Worm (Caenorhabditis elegans): ENCODE measurements around the gene klp-18.

The klp-18 gene

DNA sequence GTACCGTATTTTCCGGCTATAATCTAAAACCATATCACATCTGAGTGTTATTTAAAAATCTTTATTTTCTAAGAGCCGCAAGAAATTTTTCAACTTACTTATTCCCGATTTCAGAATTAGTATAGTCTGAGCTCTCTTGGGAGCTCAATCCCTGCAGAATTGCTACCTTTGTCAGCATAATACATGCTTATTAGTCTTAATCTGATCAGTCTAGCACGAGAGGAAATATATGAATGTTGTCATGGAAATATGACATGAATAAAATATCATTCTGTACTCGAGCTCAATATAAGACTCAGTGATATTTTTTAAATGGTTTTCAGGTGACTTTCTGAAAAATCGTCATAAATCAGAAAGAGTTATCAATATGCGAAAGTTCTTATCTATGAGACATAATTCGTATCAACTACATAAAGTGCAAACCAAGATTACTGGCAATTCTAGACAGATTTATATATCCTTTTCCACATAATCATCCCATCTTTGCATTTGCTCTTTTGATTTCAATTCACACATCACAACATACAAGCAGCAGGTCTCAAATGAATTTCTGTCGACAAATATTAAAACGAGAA is 5.4 kb downstream of the klp-18 start:
- TF ChIP-seq hlh-1 (tag; optimal IDR thresholded peaks at IDR 0.05) = no peak
- no peak for TF ChIP-seq nhr-2 (tag; optimal IDR thresholded peaks at IDR 0.05)

DNA sequence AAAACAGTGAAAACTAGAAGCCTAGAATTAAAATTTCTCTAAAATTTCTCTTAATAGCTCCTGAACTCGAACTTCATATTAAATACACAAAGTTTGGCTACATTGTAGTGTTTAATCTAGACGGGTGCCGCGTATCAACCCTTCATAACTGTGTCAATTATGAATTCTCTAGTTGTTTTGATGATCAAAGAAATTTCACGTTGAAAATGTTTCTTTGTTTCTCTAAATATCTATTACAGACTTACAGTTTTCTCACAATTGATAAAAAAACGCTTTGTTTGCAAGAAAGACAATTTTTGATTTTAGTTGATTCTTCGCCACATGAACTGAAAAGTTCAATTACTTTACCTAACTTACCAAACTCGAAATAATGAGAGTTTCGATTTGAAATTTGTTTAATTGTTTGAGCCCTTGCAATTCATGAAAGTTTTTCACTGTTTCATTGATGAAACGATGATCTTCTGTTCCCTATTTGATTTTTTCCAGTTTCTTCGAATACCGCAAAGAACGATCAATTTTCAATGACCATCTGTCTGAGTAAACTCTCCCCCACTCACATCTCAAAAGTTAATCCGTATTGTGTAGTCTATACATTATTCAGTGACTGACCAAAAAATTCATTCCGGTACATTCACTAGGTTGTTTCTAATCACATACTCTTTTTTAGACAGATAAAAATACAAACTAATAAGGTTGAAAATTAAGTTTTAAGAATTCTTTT is 6.8 kb downstream of the klp-18 start:
- TF ChIP-seq mep-1 (tag; optimal IDR thresholded peaks at IDR 0.05) (no peak), ceh-83 (GFP tag; optimal IDR thresholded peaks at IDR 0.05) (no peak), lsy-2 (tag; optimal IDR thresholded peaks at IDR 0.05) (no peak), drap-1 (GFP tag; optimal IDR thresholded peaks at IDR 0.05) (no peak), elt-1 (tag; optimal IDR thresholded peaks at IDR 0.05; ENCODE audit: borderline replicate concordance, insufficient read depth) (no peak), hlh-1 (tag; optimal IDR thresholded peaks at IDR 0.05) (no peak), lin-32 (GFP tag; optimal IDR thresholded peaks at IDR 0.05) (no peak), nhr-28 (tag; optimal IDR thresholded peaks at IDR 0.05) (no peak), ceh-39 (tag; optimal IDR thresholded peaks at IDR 0.05) (no peak), lin-13 (tag; optimal IDR thresholded peaks at IDR 0.05) (no peak), unc-39 (tag; optimal IDR thresholded peaks at IDR 0.05) (no peak), ces-1 (GFP tag; optimal IDR thresholded peaks at IDR 0.05) (no peak), nhr-237 (tag; optimal IDR thresholded peaks at IDR 0.05) (no peak), zip-8 (tag; optimal IDR thresholded peaks at IDR 0.05) (no peak), ztf-11 (tag; optimal IDR thresholded peaks at IDR 0.05) (no peak), nhr-12 (tag; optimal IDR thresholded peaks at IDR 0.05) (no peak)

- TF ChIP-seq ceh-83 (GFP tag; optimal IDR thresholded peaks at IDR 0.05) = no peak
- TF ChIP-seq ceh-39 (tag; optimal IDR thresholded peaks at IDR 0.05) = no peak
- TF ChIP-seq unc-120 (tag; optimal IDR thresholded peaks at IDR 0.05; ENCODE audit: poor library complexity, severe bottlenecking) = peak; percentile 1
- TF ChIP-seq unc-62 (GFP tag; optimal IDR thresholded peaks at IDR 0.05) = peak; percentile 16
- no peak for TF ChIP-seq sptf-1 (tag; optimal IDR thresholded peaks at IDR 0.05)
- TF ChIP-seq elt-3 (tag; optimal IDR thresholded peaks at IDR 0.05) = peak; percentile 69
Measured at ce11 chrIV:7047762-7048178, 7.8 kb downstream of the klp-18 start.

DNA sequence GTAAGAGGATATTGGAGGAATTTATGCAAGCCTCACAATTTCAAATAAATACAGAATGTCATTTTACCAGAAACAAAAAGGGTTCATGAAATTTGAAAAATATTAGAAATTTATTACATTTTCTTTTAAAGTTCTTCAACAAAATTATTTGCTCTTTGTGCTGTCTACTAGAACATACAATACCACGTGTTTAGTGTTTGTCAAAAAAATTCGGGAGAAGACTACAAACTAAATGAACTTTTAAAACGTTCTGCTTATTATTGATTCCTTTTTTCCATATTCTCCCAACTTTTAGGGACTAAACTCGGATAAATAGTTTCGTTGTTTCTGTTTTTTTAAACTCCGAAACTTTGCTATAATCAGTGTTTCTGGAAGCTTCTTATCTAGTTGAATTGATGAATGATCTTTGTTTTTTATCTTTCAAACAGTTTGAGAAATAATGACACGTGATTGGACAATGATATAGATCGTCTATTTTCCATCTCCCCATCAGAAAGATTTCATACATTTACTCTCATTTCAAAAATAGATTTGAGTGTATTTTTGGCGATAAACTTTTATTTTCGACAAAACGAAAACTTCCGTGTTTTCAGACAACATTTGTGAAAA is 8.7 kb downstream of the klp-18 start:
- TF ChIP-seq ham-2 (GFP tag; optimal IDR thresholded peaks at IDR 0.05) (no peak), sem-2 (GFP tag; optimal IDR thresholded peaks at IDR 0.05) (no peak), nhr-2 (tag; optimal IDR thresholded peaks at IDR 0.05) (no peak), bed-3 (GFP tag; optimal IDR thresholded peaks at IDR 0.05) (no peak), tbx-8 (GFP tag; optimal IDR thresholded peaks at IDR 0.05) (no peak), unc-120 (tag; optimal IDR thresholded peaks at IDR 0.05; ENCODE audit: poor library complexity, severe bottlenecking) (no peak), mep-1 (tag; optimal IDR thresholded peaks at IDR 0.05) (no peak), nhr-12 (tag; optimal IDR thresholded peaks at IDR 0.05) (no peak), blmp-1 (tag; optimal IDR thresholded peaks at IDR 0.05) (no peak), nhr-237 (tag; optimal IDR thresholded peaks at IDR 0.05) (no peak), hlh-1 (tag; optimal IDR thresholded peaks at IDR 0.05) (no peak), cnd-1 (tag; optimal IDR thresholded peaks at IDR 0.05) (no peak)

DNA sequence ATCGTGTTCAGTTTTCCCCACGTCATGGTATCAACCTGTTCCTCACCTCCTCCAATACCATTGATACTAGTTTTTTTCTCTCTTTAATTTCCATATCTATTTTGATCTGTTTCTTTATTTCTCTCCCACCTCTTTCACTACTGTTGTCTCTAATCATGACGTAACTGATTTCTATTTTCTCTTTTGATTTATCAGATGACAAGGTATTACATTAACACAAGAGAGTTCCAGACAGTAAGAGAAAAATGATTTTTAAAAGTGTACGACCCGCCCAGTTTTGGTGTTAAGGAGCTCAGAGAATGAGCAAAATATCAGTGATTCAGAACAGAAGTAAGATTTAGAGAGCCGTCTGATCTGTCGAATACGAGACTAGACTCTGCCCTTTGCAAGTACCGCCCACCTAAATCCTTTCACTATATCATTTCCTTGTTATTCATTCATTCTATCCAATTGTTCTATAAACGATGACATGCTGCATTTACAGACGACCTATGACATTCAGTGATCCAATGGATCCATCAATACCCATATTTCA is 9.7 kb downstream of the klp-18 start, which contains the start of gene nhr-105:
Gene nhr-105, plus strand, starts transcription at position 485 of the 535 bp plus-strand sequence.
- TF ChIP-seq ceh-83 (GFP tag; optimal IDR thresholded peaks at IDR 0.05) (no peak), zip-8 (tag; optimal IDR thresholded peaks at IDR 0.05) (peak; percentile 18), ztf-11 (tag; optimal IDR thresholded peaks at IDR 0.05) (no peak)

ce11 chrIV:7051515-7051914 is 11.5 kb downstream of the klp-18 start:
- TF ChIP-seq lsy-2 (tag; optimal IDR thresholded peaks at IDR 0.05) (no peak), ham-2 (GFP tag; optimal IDR thresholded peaks at IDR 0.05) (no peak), flh-1 (GFP tag; optimal IDR thresholded peaks at IDR 0.05) (no peak), drap-1 (GFP tag; optimal IDR thresholded peaks at IDR 0.05) (no peak), ceh-39 (tag; optimal IDR thresholded peaks at IDR 0.05) (no peak), nhr-76 (tag; optimal IDR thresholded peaks at IDR 0.05) (no peak), unc-62 (GFP tag; optimal IDR thresholded peaks at IDR 0.05) (no peak), ceh-43 (GFP tag; optimal IDR thresholded peaks at IDR 0.05) (no peak), bed-3 (GFP tag; optimal IDR thresholded peaks at IDR 0.05) (no peak), elt-1 (tag; optimal IDR thresholded peaks at IDR 0.05; ENCODE audit: borderline replicate concordance, insufficient read depth) (no peak), tbx-8 (GFP tag; optimal IDR thresholded peaks at IDR 0.05) (no peak), unc-39 (tag; optimal IDR thresholded peaks at IDR 0.05) (no peak)
